Worm (Caenorhabditis elegans) whole organism, L4 larva: Measurements from ENCODE around the gene Y71H10B.1.

Experiments used
- D1046.2 ChIP-seq: fragments of 200-800 bp; sonication (Bioruptor generic); IDR thresholded peaks from 2 replicates; pipeline ENCODE4 v1.3.6; 2022; ENCODE audit warnings: missing genetic modification characterization, missing compliant biosample characterization
- F26F4.8 ChIP-seq: fragments of 200-800 bp; sonication (Bioruptor generic); conservative IDR thresholded peaks from 2 replicates; pipeline ENCODE4 v1.3.6; 2022; ENCODE audit warnings: missing genetic modification characterization, missing compliant biosample characterization
- F37D6.2 ChIP-seq: sonication (generic microtip); optimal IDR thresholded peaks from 2 replicates; lab custom pipeline; 2016; ENCODE audit warnings: mild to moderate bottlenecking, missing genetic modification characterization, missing compliant biosample characterization
- R02D3.7 ChIP-seq: fragments of 150-350 bp; sonication (generic microtip); optimal IDR thresholded peaks from 3 replicates; lab custom pipeline; 2014; ENCODE audit warnings: missing biosample characterization, missing genetic modification characterization
- T20F7.1 ChIP-seq: fragments of 200-800 bp; sonication (Bioruptor generic); optimal IDR thresholded peaks from 2 replicates; lab custom pipeline; 2018; ENCODE audit warnings: mild to moderate bottlenecking, missing genetic modification characterization, missing compliant biosample characterization
- T26A8.4 ChIP-seq: fragments of 200-800 bp; sonication (Bioruptor generic); IDR thresholded peaks from 2 replicates; pipeline ENCODE4 v1.3.6; 2022; ENCODE audit warnings: missing genetic modification characterization, missing compliant biosample characterization
- Y5F2A.4 ChIP-seq: fragments of 200-800 bp; sonication (Bioruptor generic); optimal IDR thresholded peaks from 2 replicates; lab custom pipeline; 2018; ENCODE audit warnings: mild to moderate bottlenecking, missing genetic modification characterization, missing compliant biosample characterization
- ZK337.2 ChIP-seq: fragments of 200-800 bp; sonication (Bioruptor generic); IDR thresholded peaks from 2 replicates; pipeline ENCODE4 v1.3.6; 2022; ENCODE audit warnings: missing genetic modification reagents, missing genetic modification characterization, missing compliant biosample characterization
- ZK546.5 ChIP-seq, 2 experiments: sonication (generic microtip); optimal IDR thresholded peaks; 2 replicates each; lab custom pipeline; 2017; ENCODE audit warnings: missing biosample characterization in 2 of 2, missing genetic modification characterization in 2 of 2
- aha-1 ChIP-seq: fragments of 150-350 bp; peaks from one replicate; lab custom pipeline; 2014; ENCODE audit warnings: missing biosample characterization, missing genetic modification characterization
- attf-4 ChIP-seq: sonication (generic microtip); optimal IDR thresholded peaks from 3 replicates; lab custom pipeline; 2017; ENCODE audit warnings: missing biosample characterization, missing genetic modification characterization
- ceh-28 ChIP-seq: fragments of 150-350 bp; optimal IDR thresholded peaks from 2 replicates; lab custom pipeline; 2014; ENCODE audit warnings: missing biosample characterization, missing genetic modification reagents, missing genetic modification characterization
- ceh-82 ChIP-seq: sonication (generic microtip); optimal IDR thresholded peaks from 2 replicates; lab custom pipeline; 2017; ENCODE audit warnings: missing biosample characterization, missing genetic modification characterization
- ctbp-1 ChIP-seq: fragments of 200-800 bp; sonication (Bioruptor generic); IDR thresholded peaks from 2 replicates; pipeline ENCODE4 v1.3.6; 2022; ENCODE audit warnings: missing genetic modification reagents, missing genetic modification characterization, missing compliant biosample characterization
- daf-12 ChIP-seq: fragments of 150-350 bp; optimal IDR thresholded peaks from 2 replicates; lab custom pipeline; 2014; ENCODE audit warnings: missing biosample characterization, missing genetic modification reagents, missing genetic modification characterization
- daf-16 ChIP-seq, 3 experiments: sonication (generic microtip); optimal IDR thresholded peaks; 2 replicates each; lab custom pipeline; 2016 to 2017; ENCODE audit warnings: missing genetic modification characterization in 3 of 3, missing genetic modification reagents in 3 of 3, mild to moderate bottlenecking in 2 of 3, missing compliant biosample characterization in 2 of 3, missing biosample characterization in 1 of 3, moderate library complexity in 1 of 3
- daf-19 ChIP-seq: fragments of 200-800 bp; sonication (Bioruptor generic); conservative IDR thresholded peaks from 2 replicates; pipeline ENCODE4 v1.3.6; 2022; ENCODE audit warnings: missing genetic modification characterization, missing compliant biosample characterization
- daf-8 ChIP-seq: fragments of 200-800 bp; sonication (Bioruptor generic); IDR thresholded peaks from 2 replicates; pipeline ENCODE4 v1.3.6; 2022; ENCODE audit warnings: missing genetic modification characterization, missing compliant biosample characterization
- dmd-6 ChIP-seq: fragments of 200-800 bp; sonication (Bioruptor generic); IDR thresholded peaks from 2 replicates; pipeline ENCODE4 v1.3.6; 2022; ENCODE audit warnings: missing genetic modification reagents, missing genetic modification characterization, missing compliant biosample characterization
- dmd-9 ChIP-seq: fragments of 200-800 bp; sonication (Bioruptor generic); IDR thresholded peaks from 2 replicates; pipeline ENCODE4 v1.3.6; 2022; ENCODE audit warnings: missing genetic modification reagents, missing genetic modification characterization, missing compliant biosample characterization
- dve-1 ChIP-seq: sonication (generic microtip); optimal IDR thresholded peaks from 2 replicates; lab custom pipeline; 2017; ENCODE audit warnings: antibody characterized with exemption, mild to moderate bottlenecking, missing genetic modification characterization, missing compliant biosample characterization; ENCODE audit not compliant: insufficient read depth
- egl-27 ChIP-seq: sonication (generic microtip); optimal IDR thresholded peaks from 3 replicates; lab custom pipeline; 2017; ENCODE audit warnings: missing biosample characterization, missing genetic modification reagents, missing genetic modification characterization
- egl-43 ChIP-seq: fragments of 200-800 bp; sonication (Bioruptor generic); IDR thresholded peaks from 2 replicates; pipeline ENCODE4 v1.3.6; 2022; ENCODE audit warnings: missing genetic modification reagents, missing genetic modification characterization, missing compliant biosample characterization
- hif-1 ChIP-seq, 2 experiments: sonication (generic microtip); optimal IDR thresholded peaks; 2 replicates each; lab custom pipeline; 2016 to 2017; ENCODE audit warnings: missing compliant biosample characterization in 2 of 2, missing genetic modification characterization in 2 of 2, missing genetic modification reagents in 2 of 2, missing genotype in 2 of 2, mild to moderate bottlenecking in 1 of 2
- hlh-11 ChIP-seq: fragments of 200-800 bp; sonication (Bioruptor generic); optimal IDR thresholded peaks from 2 replicates; lab custom pipeline; 2018; ENCODE audit warnings: mild to moderate bottlenecking, missing genetic modification characterization, missing compliant biosample characterization
- hlh-30 ChIP-seq: sonication (generic microtip); optimal IDR thresholded peaks from 2 replicates; lab custom pipeline; 2017; ENCODE audit warnings: antibody characterized with exemption, mild to moderate bottlenecking, missing genetic modification characterization, missing compliant biosample characterization; ENCODE audit not compliant: insufficient read depth
- hmg-1.1 ChIP-seq: fragments of 200-800 bp; sonication (Bioruptor generic); IDR thresholded peaks from 2 replicates; pipeline ENCODE4 v1.3.6; 2022; ENCODE audit warnings: missing genetic modification reagents, missing genetic modification characterization, missing compliant biosample characterization
- lim-7 ChIP-seq: fragments of 200-800 bp; sonication (Bioruptor generic); IDR thresholded peaks from 2 replicates; pipeline ENCODE4 v1.3.6; 2022; ENCODE audit warnings: missing genetic modification characterization, missing compliant biosample characterization
- lin-38 ChIP-seq: fragments of 200-800 bp; sonication (Bioruptor generic); IDR thresholded peaks from 2 replicates; pipeline ENCODE4 v1.3.6; 2022; ENCODE audit warnings: missing genetic modification reagents, missing genetic modification characterization, missing compliant biosample characterization
- lir-3 ChIP-seq: sonication (generic microtip); optimal IDR thresholded peaks from 2 replicates; lab custom pipeline; 2016; ENCODE audit warnings: mild to moderate bottlenecking, missing genetic modification characterization, missing compliant biosample characterization
- lsy-2 ChIP-seq, 2 experiments: fragments of 150-350 bp in 1 of 2; sonication (generic microtip) in 1 of 2; optimal IDR thresholded peaks; 2 replicates each; lab custom pipeline; 2014 to 2017; ENCODE audit warnings: missing biosample characterization in 2 of 2, missing genetic modification characterization in 2 of 2
- mes-2 ChIP-seq: sonication (generic microtip); optimal IDR thresholded peaks from 2 replicates; lab custom pipeline; 2016; ENCODE audit warnings: missing genotype, mild to moderate bottlenecking, missing genetic modification characterization, missing compliant biosample characterization; ENCODE audit not compliant: poor library complexity, severe bottlenecking
- mxl-3 ChIP-seq: fragments of 200-800 bp; sonication (Bioruptor generic); optimal IDR thresholded peaks from 2 replicates; lab custom pipeline; 2018; ENCODE audit warnings: mild to moderate bottlenecking, missing genetic modification characterization, missing compliant biosample characterization
- nhr-10 ChIP-seq: fragments of 150-350 bp; optimal IDR thresholded peaks from 2 replicates; lab custom pipeline; 2014; ENCODE audit warnings: missing biosample characterization, missing genetic modification characterization
- nhr-102 ChIP-seq: sonication (generic microtip); optimal IDR thresholded peaks from 2 replicates; lab custom pipeline; 2016; ENCODE audit warnings: mild to moderate bottlenecking, missing genetic modification characterization, moderate library complexity, missing compliant biosample characterization
- nhr-28 ChIP-seq: fragments of 150-350 bp; optimal IDR thresholded peaks from 2 replicates; lab custom pipeline; 2014; ENCODE audit warnings: missing biosample characterization, missing genetic modification characterization
- nhr-42 ChIP-seq: fragments of 200-800 bp; sonication (Bioruptor generic); IDR thresholded peaks from 2 replicates; pipeline ENCODE4 v1.3.6; 2022; ENCODE audit warnings: missing genetic modification characterization, missing compliant biosample characterization
- nhr-77 ChIP-seq: fragments of 150-350 bp; optimal IDR thresholded peaks from 2 replicates; lab custom pipeline; 2014; ENCODE audit warnings: missing biosample characterization, missing genetic modification characterization
- php-3 ChIP-seq: fragments of 200-800 bp; sonication (Bioruptor generic); IDR thresholded peaks from 2 replicates; pipeline ENCODE4 v1.3.6; 2022; ENCODE audit warnings: missing genetic modification reagents, missing genetic modification characterization, missing compliant biosample characterization
- pqm-1 ChIP-seq: sonication (generic microtip); optimal IDR thresholded peaks from 2 replicates; lab custom pipeline; 2017; ENCODE audit warnings: missing biosample characterization, missing genetic modification characterization
- rbr-2 ChIP-seq: sonication (generic microtip); optimal IDR thresholded peaks from 2 replicates; lab custom pipeline; 2016; ENCODE audit warnings: missing genotype, missing genetic modification characterization, missing compliant biosample characterization
- saeg-2 ChIP-seq: fragments of 200-800 bp; sonication (Bioruptor generic); IDR thresholded peaks from 2 replicates; pipeline ENCODE4 v1.3.6; 2022; ENCODE audit warnings: missing genetic modification reagents, missing genetic modification characterization, missing compliant biosample characterization
- set-16 ChIP-seq: fragments of 200-800 bp; sonication (Bioruptor generic); IDR thresholded peaks from 2 replicates; pipeline ENCODE4 v1.3.6; 2022; ENCODE audit warnings: missing genetic modification reagents, missing genetic modification characterization, missing compliant biosample characterization
- snpc-4 ChIP-seq: fragments of 150-350 bp; optimal IDR thresholded peaks from 2 replicates; lab custom pipeline; 2014; ENCODE audit warnings: missing biosample characterization, missing genetic modification characterization
- vab-7 ChIP-seq: fragments of 200-800 bp; sonication (Bioruptor generic); IDR thresholded peaks from 2 replicates; pipeline ENCODE4 v1.3.6; 2022; ENCODE audit warnings: missing genetic modification reagents, missing genetic modification characterization, missing compliant biosample characterization
- zag-1 ChIP-seq: fragments of 150-350 bp; optimal IDR thresholded peaks from 2 replicates; lab custom pipeline; 2014; ENCODE audit warnings: missing biosample characterization, missing genetic modification characterization
- zfp-2 ChIP-seq: sonication (generic microtip); optimal IDR thresholded peaks from 2 replicates; lab custom pipeline; 2016; ENCODE audit warnings: mild to moderate bottlenecking, missing genetic modification characterization, missing compliant biosample characterization
- zip-11 ChIP-seq: fragments of 200-800 bp; sonication (Bioruptor generic); IDR thresholded peaks from 2 replicates; pipeline ENCODE4 v1.3.6; 2022; ENCODE audit warnings: missing genetic modification characterization, missing compliant biosample characterization

Y71H10B.1 gene

DNA sequence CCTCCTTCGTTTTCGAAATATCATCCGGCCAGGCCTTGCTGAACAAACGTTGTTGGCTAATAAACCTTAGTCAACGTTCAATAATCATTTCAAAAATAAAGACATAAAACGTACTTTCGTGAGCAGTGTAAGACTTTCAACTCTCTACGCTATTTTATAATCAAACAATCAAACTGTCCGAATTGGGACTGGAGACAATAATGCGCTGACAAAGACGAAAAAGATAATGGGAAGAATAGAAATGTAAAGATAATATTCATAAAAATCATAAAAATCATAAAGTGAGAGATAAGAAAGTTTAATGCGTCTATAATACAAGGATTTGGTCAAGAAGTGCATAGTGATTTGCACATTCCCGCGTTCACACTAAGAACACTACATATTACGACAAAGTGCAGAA lies 1.7 kb upstream of the Y71H10B.1 start (continued):
- TF ChIP-seq nhr-10 (tag; lab: Kevin White, UChicago), result no peak
- no peak for TF ChIP-seq nhr-28 (tag; lab: Kevin White, UChicago)
- no peak for TF ChIP-seq nhr-77 (tag; lab: Kevin White, UChicago)
- TF ChIP-seq attf-4 (tag; lab: Kevin White, UChicago), result no peak
- no peak for TF ChIP-seq zfp-2 (tag; lab: Kevin White, UChicago)
- no peak for TF ChIP-seq hif-1 (tag; optimal IDR thresholded peaks at IDR 0.05; lab: Kevin White, UChicago)
- TF ChIP-seq D1046.2 (GFP tag; lab: Robert Waterston, UW), result no peak
- TF ChIP-seq php-3 (GFP tag; lab: Robert Waterston, UW), result peak; percentile 87
- no peak for TF ChIP-seq F26F4.8 (GFP tag; lab: Robert Waterston, UW)
- TF ChIP-seq ZK337.2 (GFP tag; lab: Robert Waterston, UW), result no peak
- no peak for TF ChIP-seq daf-16 (GFP tag; optimal IDR thresholded peaks at IDR 0.05; lab: Kevin White, UChicago)
- TF ChIP-seq daf-16 (tag; optimal IDR thresholded peaks at IDR 0.05; lab: Kevin White, UChicago), result peak; percentile 51
- peak; percentile 31 for TF ChIP-seq hlh-11
- TF ChIP-seq lim-7 (GFP tag; lab: Robert Waterston, UW), result no peak
- TF ChIP-seq daf-8 (GFP tag; lab: Robert Waterston, UW), result no peak
- TF ChIP-seq R02D3.7 (tag; lab: Kevin White, UChicago), result no peak
- TF ChIP-seq zip-11 (GFP tag; lab: Robert Waterston, UW), result no peak
- no peak for TF ChIP-seq ctbp-1 (GFP tag; lab: Robert Waterston, UW)
- no peak for TF ChIP-seq mxl-3
- TF ChIP-seq F37D6.2 (tag; lab: Kevin White, UChicago), result no peak
- TF ChIP-seq snpc-4 (tag; lab: Kevin White, UChicago), result no peak
- peak; percentile 79 for TF ChIP-seq pqm-1 (tag; lab: Kevin White, UChicago)
- TF ChIP-seq saeg-2, result no peak
- TF ChIP-seq ZK546.5 (tag; optimal IDR thresholded peaks at IDR 0.05; lab: Kevin White, UChicago), result no peak
- no peak for TF ChIP-seq dmd-9 (GFP tag; lab: Robert Waterston, UW)
- TF ChIP-seq T26A8.4 (GFP tag; lab: Robert Waterston, UW), result no peak
- no peak for TF ChIP-seq lir-3 (tag; lab: Kevin White, UChicago)
- TF ChIP-seq rbr-2 (tag; lab: Kevin White, UChicago), result no peak
- no peak for TF ChIP-seq lsy-2 (tag; optimal IDR thresholded peaks at IDR 0.05; lab: Kevin White, UChicago)
- peak; percentile 41; the same call in 1 of the 2 replicates for TF ChIP-seq dmd-6 (GFP tag; lab: Robert Waterston, UW)
- TF ChIP-seq egl-43 (GFP tag; lab: Robert Waterston, UW), result no peak
- TF ChIP-seq set-16 (GFP tag; lab: Robert Waterston, UW), result no peak
- peak; percentile 89 for TF ChIP-seq dve-1 (tag; lab: Kevin White, UChicago)
- no peak for TF ChIP-seq zag-1
- no peak for TF ChIP-seq nhr-42
- TF ChIP-seq daf-12 (tag; lab: Kevin White, UChicago), result no peak
- TF ChIP-seq ceh-82, result no peak

DNA sequence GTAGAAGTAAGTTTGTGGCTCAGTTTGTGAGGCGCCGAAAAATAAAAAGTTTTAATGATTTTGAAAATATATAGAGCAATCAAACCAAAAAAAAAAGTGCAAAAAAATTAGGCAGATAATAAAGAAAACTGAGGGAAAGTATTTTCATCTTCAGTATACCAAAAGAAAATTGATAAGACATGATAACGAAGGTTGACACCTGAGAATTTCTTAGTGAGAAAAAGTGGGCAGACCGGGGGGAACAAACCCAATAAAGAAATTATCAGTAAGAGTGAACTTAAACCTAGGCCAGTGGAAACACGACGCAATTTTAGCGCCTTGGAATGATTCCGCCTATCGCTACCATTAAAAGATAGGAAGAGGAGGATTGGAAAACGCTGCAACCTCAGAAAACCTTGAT lies 1.5 kb downstream of the Y71H10B.1 start:
- TF ChIP-seq ceh-28 (tag; lab: Kevin White, UChicago) (no peak), mes-2 (tag; lab: Kevin White, UChicago) (no peak), nhr-102 (tag; lab: Kevin White, UChicago) (no peak), pqm-1 (tag; lab: Kevin White, UChicago) (peak; percentile 85), T20F7.1 (GFP tag; lab: Kevin White, UChicago) (no peak), dve-1 (tag; lab: Kevin White, UChicago) (peak; percentile 37), vab-7 (GFP tag; lab: Robert Waterston, UW) (no peak), hlh-30 (tag; lab: Kevin White, UChicago) (no peak), hlh-11 (peak; percentile 30), ceh-82 (no peak), lin-38 (GFP tag; lab: Robert Waterston, UW) (no peak), saeg-2 (no peak), php-3 (GFP tag; lab: Robert Waterston, UW) (no peak), aha-1 (peak; percentile 9), nhr-77 (tag; lab: Kevin White, UChicago) (no peak), daf-16 (GFP tag; optimal IDR thresholded peaks at IDR 0.05; lab: Kevin White, UChicago) (no peak), daf-16 (tag; optimal IDR thresholded peaks at IDR 0.05; lab: Kevin White, UChicago) (peak; percentile 0), egl-27 (tag; lab: Kevin White, UChicago) (no peak), Y5F2A.4 (GFP tag; lab: Kevin White, UChicago) (no peak), hmg-1.1 (GFP tag; lab: Robert Waterston, UW) (no peak), daf-19 (GFP tag; lab: Robert Waterston, UW) (no peak), dmd-6 (GFP tag; lab: Robert Waterston, UW) (peak; percentile 65), snpc-4 (tag; lab: Kevin White, UChicago) (no peak)
